Worm (Caenorhabditis elegans) whole organism, mixed stage, embryonic: ENCODE results near the gene clp-1.

Experiments used
- M03D4.4 ChIP-seq: sonication (generic microtip); optimal IDR thresholded peaks from 2 replicates; lab custom pipeline; 2017; ENCODE audit warnings: mild to moderate bottlenecking, missing genetic modification characterization, missing compliant biosample characterization
- bed-3 ChIP-seq: fragments of 200-800 bp; sonication (Bioruptor generic); optimal IDR thresholded peaks from 3 replicates; lab custom pipeline; 2018; ENCODE audit warnings: mild to moderate bottlenecking, missing genetic modification characterization, moderate library complexity, missing compliant biosample characterization
- blmp-1 ChIP-seq: fragments of 150-350 bp; optimal IDR thresholded peaks from 2 replicates; lab custom pipeline; 2014; ENCODE audit warnings: missing biosample characterization, missing genetic modification characterization
- ceh-39 ChIP-seq: fragments of 150-350 bp; optimal IDR thresholded peaks from 2 replicates; lab custom pipeline; 2014; ENCODE audit warnings: missing biosample characterization, missing genetic modification characterization
- ceh-43 ChIP-seq: fragments of 200-800 bp; sonication (Bioruptor generic); optimal IDR thresholded peaks from 2 replicates; lab custom pipeline; 2018; ENCODE audit warnings: mild to moderate bottlenecking, missing genetic modification characterization, moderate library complexity, missing compliant biosample characterization
- ceh-83 ChIP-seq: fragments of 200-800 bp; sonication (Bioruptor generic); optimal IDR thresholded peaks from 2 replicates; lab custom pipeline; 2018; ENCODE audit warnings: mild to moderate bottlenecking, missing genetic modification characterization, missing compliant biosample characterization
- ces-1 ChIP-seq: fragments of 150-350 bp; optimal IDR thresholded peaks from 2 replicates; lab custom pipeline; 2014; ENCODE audit warnings: missing biosample characterization, missing genetic modification reagents, missing genetic modification characterization
- cnd-1 ChIP-seq: fragments of 200-800 bp; sonication (Bioruptor generic); optimal IDR thresholded peaks from 2 replicates; lab custom pipeline; 2018; ENCODE audit warnings: mild to moderate bottlenecking, missing genetic modification characterization, missing compliant biosample characterization
- drap-1 ChIP-seq: fragments of 200-800 bp; sonication (Bioruptor generic); optimal IDR thresholded peaks from 3 replicates; lab custom pipeline; 2018; ENCODE audit warnings: mild to moderate bottlenecking, missing genetic modification characterization, missing compliant biosample characterization
- elt-1 ChIP-seq: sonication (generic microtip); optimal IDR thresholded peaks from 2 replicates; lab custom pipeline; 2017; ENCODE audit warnings: missing genetic modification characterization, mild to moderate bottlenecking, missing compliant biosample characterization, antibody characterized with exemption, moderate library complexity, borderline replicate concordance; ENCODE audit not compliant: insufficient read depth
- elt-3 ChIP-seq: fragments of 150-350 bp; optimal IDR thresholded peaks from 2 replicates; lab custom pipeline; 2014; ENCODE audit warnings: missing biosample characterization, missing genetic modification characterization
- flh-1 ChIP-seq: fragments of 200-800 bp; sonication (Bioruptor generic); optimal IDR thresholded peaks from 2 replicates; lab custom pipeline; 2018; ENCODE audit warnings: mild to moderate bottlenecking, missing genetic modification characterization, moderate library complexity, missing compliant biosample characterization
- ham-2 ChIP-seq: fragments of 200-800 bp; sonication (Bioruptor generic); optimal IDR thresholded peaks from 2 replicates; lab custom pipeline; 2018; ENCODE audit warnings: mild to moderate bottlenecking, missing genetic modification characterization, missing compliant biosample characterization
- hlh-1 ChIP-seq: fragments of 150-350 bp; optimal IDR thresholded peaks from 2 replicates; lab custom pipeline; 2014; ENCODE audit warnings: missing biosample characterization, missing genetic modification reagents, missing genetic modification characterization
- lin-13 ChIP-seq: fragments of 150-350 bp; optimal IDR thresholded peaks from 2 replicates; lab custom pipeline; 2014; ENCODE audit warnings: missing biosample characterization, missing genetic modification characterization
- lin-32 ChIP-seq: fragments of 200-800 bp; sonication (Bioruptor generic); optimal IDR thresholded peaks from 2 replicates; lab custom pipeline; 2018; ENCODE audit warnings: mild to moderate bottlenecking, missing genetic modification characterization, missing compliant biosample characterization
- lsy-2 ChIP-seq: fragments of 150-350 bp; optimal IDR thresholded peaks from 2 replicates; lab custom pipeline; 2014; ENCODE audit warnings: missing biosample characterization, missing genetic modification characterization
- mab-5 ChIP-seq: fragments of 150-350 bp; optimal IDR thresholded peaks from 2 replicates; lab custom pipeline; 2014; ENCODE audit warnings: missing biosample characterization, missing genetic modification characterization
- mep-1 ChIP-seq: fragments of 150-350 bp; optimal IDR thresholded peaks from 2 replicates; lab custom pipeline; 2017; ENCODE audit warnings: missing biosample characterization, missing genetic modification reagents, missing genetic modification characterization, inconsistent platforms
- mls-2 ChIP-seq: sonication (generic microtip); optimal IDR thresholded peaks from 2 replicates; lab custom pipeline; 2016; ENCODE audit warnings: mild to moderate bottlenecking, missing genetic modification characterization, moderate library complexity, missing compliant biosample characterization
- nhr-12 ChIP-seq: fragments of 150-350 bp; optimal IDR thresholded peaks from 2 replicates; lab custom pipeline; 2014; ENCODE audit warnings: missing biosample characterization, missing genetic modification characterization
- nhr-2 ChIP-seq: fragments of 150-350 bp; optimal IDR thresholded peaks from 2 replicates; lab custom pipeline; 2014; ENCODE audit warnings: missing biosample characterization, missing genetic modification characterization
- nhr-237 ChIP-seq: fragments of 150-350 bp; optimal IDR thresholded peaks from 2 replicates; lab custom pipeline; 2014; ENCODE audit warnings: missing biosample characterization, missing genetic modification characterization
- nhr-28 ChIP-seq: fragments of 150-350 bp; optimal IDR thresholded peaks from 2 replicates; lab custom pipeline; 2014; ENCODE audit warnings: missing biosample characterization, missing genetic modification characterization
- nhr-76 ChIP-seq: sonication (generic microtip); optimal IDR thresholded peaks from 2 replicates; lab custom pipeline; 2017; ENCODE audit warnings: missing biosample characterization, missing genetic modification characterization
- pha-4 ChIP-seq: fragments of 150-350 bp; optimal IDR thresholded peaks from 2 replicates; lab custom pipeline; 2018; ENCODE audit warnings: missing biosample characterization, missing genetic modification reagents, missing genetic modification characterization
- sem-2 ChIP-seq: fragments of 200-800 bp; sonication (Bioruptor generic); optimal IDR thresholded peaks from 2 replicates; lab custom pipeline; 2018; ENCODE audit warnings: mild to moderate bottlenecking, missing genetic modification characterization, missing compliant biosample characterization
- snpc-4 ChIP-seq: fragments of 150-350 bp; optimal IDR thresholded peaks from 2 replicates; lab custom pipeline; 2014; ENCODE audit warnings: missing biosample characterization, missing genetic modification characterization
- sptf-1 ChIP-seq: sonication (generic microtip); optimal IDR thresholded peaks from 2 replicates; lab custom pipeline; 2017; ENCODE audit warnings: mild to moderate bottlenecking, missing genetic modification characterization, moderate library complexity, missing compliant biosample characterization
- tbx-8 ChIP-seq: fragments of 200-800 bp; sonication (Bioruptor generic); optimal IDR thresholded peaks from 2 replicates; lab custom pipeline; 2018; ENCODE audit warnings: mild to moderate bottlenecking, missing genetic modification characterization, moderate library complexity, missing compliant biosample characterization
- unc-120 ChIP-seq: sonication (generic microtip); optimal IDR thresholded peaks from 2 replicates; lab custom pipeline; 2017; ENCODE audit warnings: missing genetic modification characterization, missing compliant biosample characterization; ENCODE audit not compliant: poor library complexity, severe bottlenecking
- unc-39 ChIP-seq: fragments of 150-350 bp; optimal IDR thresholded peaks from 2 replicates; lab custom pipeline; 2014; ENCODE audit warnings: missing biosample characterization, missing genetic modification characterization
- unc-62 ChIP-seq: fragments of 150-350 bp; optimal IDR thresholded peaks from 2 replicates; lab custom pipeline; 2014; ENCODE audit warnings: missing biosample characterization, missing genetic modification reagents, missing genetic modification characterization
- zip-8 ChIP-seq: fragments of 150-350 bp; optimal IDR thresholded peaks from 2 replicates; lab custom pipeline; 2014; ENCODE audit warnings: missing biosample characterization, missing genetic modification characterization
- ztf-11 ChIP-seq: fragments of 150-350 bp; optimal IDR thresholded peaks from 2 replicates; lab custom pipeline; 2014; ENCODE audit warnings: missing biosample characterization, missing genetic modification characterization

Gene clp-1

DNA sequence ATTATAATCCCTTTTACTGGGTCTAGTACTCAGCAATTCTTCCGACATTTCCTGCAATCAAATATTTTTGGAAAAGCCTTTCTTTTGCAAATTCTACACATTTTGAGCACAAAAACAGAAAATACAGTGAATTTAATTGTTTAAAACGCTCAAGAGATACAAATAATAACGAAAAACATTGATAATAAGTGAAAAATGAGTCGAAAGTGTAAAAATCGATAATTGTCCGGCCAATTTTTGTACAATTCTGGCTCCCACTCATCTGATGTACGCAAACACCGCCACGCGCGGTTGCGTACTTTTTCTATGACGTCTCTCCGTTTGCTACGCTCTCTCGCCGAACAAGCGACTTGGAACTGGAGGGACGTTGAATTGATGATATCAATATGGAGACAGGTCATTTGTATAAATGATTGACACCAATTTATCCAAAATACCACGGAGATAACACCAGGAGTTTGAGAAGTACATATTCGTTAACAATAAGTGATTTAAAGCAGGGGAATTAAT is 41.1 kb downstream of the clp-1 start, which contains the start of gene lin-36:
TSS of gene lin-36 (minus strand) at position 51 of the 510 bp plus-strand sequence.
- peak; percentile 47 for TF ChIP-seq elt-1 (tag; lab: Kevin White, UChicago)
- TF ChIP-seq ceh-83 (GFP tag; lab: Kevin White, UChicago) = no peak
- no peak for TF ChIP-seq flh-1 (GFP tag; lab: Kevin White, UChicago)
- no peak for TF ChIP-seq unc-39 (tag; lab: Kevin White, UChicago)
- no peak for TF ChIP-seq sem-2 (GFP tag; lab: Kevin White, UChicago)
- no peak for TF ChIP-seq zip-8 (tag; lab: Kevin White, UChicago)
- no peak for TF ChIP-seq cnd-1 (tag; lab: Kevin White, UChicago)
- TF ChIP-seq nhr-12 (tag; lab: Kevin White, UChicago) = no peak
- TF ChIP-seq lsy-2 = peak; percentile 79
- peak; percentile 24 for TF ChIP-seq ceh-43
- TF ChIP-seq snpc-4 (tag; lab: Kevin White, UChicago) = no peak
- peak; percentile 53 for TF ChIP-seq ham-2 (GFP tag; lab: Kevin White, UChicago)
- TF ChIP-seq mep-1 = peak; percentile 87
- peak; percentile 86 for TF ChIP-seq lin-13 (tag; lab: Kevin White, UChicago)
- peak; percentile 43 for TF ChIP-seq drap-1
- no peak for TF ChIP-seq nhr-28 (tag; lab: Kevin White, UChicago)
- TF ChIP-seq sptf-1 (tag; lab: Kevin White, UChicago) = peak; percentile 44
- no peak for TF ChIP-seq mab-5
- peak; percentile 59 for TF ChIP-seq mls-2
- TF ChIP-seq pha-4 = peak; percentile 54
- TF ChIP-seq lin-32 (GFP tag; lab: Kevin White, UChicago) = no peak
- TF ChIP-seq tbx-8 (GFP tag; lab: Kevin White, UChicago) = no peak
- TF ChIP-seq M03D4.4 (tag; lab: Kevin White, UChicago) = peak; percentile 56
- TF ChIP-seq nhr-2 = peak; percentile 36
- TF ChIP-seq nhr-76 (tag; lab: Kevin White, UChicago) = no peak
- no peak for TF ChIP-seq blmp-1 (tag; lab: Kevin White, UChicago)
- TF ChIP-seq ztf-11 (tag; lab: Kevin White, UChicago) = no peak
- TF ChIP-seq ceh-39 (tag; lab: Kevin White, UChicago) = peak; percentile 97
- no peak for TF ChIP-seq bed-3 (GFP tag; lab: Kevin White, UChicago)
- peak; percentile 14 for TF ChIP-seq hlh-1 (tag; lab: Kevin White, UChicago)
- TF ChIP-seq nhr-237 (tag; lab: Kevin White, UChicago) = peak; percentile 70
- peak; percentile 32 for TF ChIP-seq elt-3 (tag; lab: Kevin White, UChicago)
- TF ChIP-seq unc-62 (GFP tag; lab: Kevin White, UChicago) = peak; percentile 97
- TF ChIP-seq ces-1 (GFP tag; lab: Kevin White, UChicago) = no peak
- peak; percentile 90 for TF ChIP-seq unc-120 (tag; lab: Kevin White, UChicago)
- TF ChIP-seq, all 35 proteins: peak for 18

- peak; percentile 17 for TF ChIP-seq hlh-1 (tag; lab: Kevin White, UChicago)
- TF ChIP-seq cnd-1 (tag; lab: Kevin White, UChicago) = no peak
- TF ChIP-seq mls-2 = no peak
- peak; percentile 75 for TF ChIP-seq unc-120 (tag; lab: Kevin White, UChicago)
- TF ChIP-seq blmp-1 (tag; lab: Kevin White, UChicago) = no peak
These were observed 42.3 kb downstream of the clp-1 start, which contains the start of gene F44B9.2 for ce11 chrIII:8022077-8022476. Gene F44B9.2 (plus strand): TSS chrIII:8022463.

ce11 chrIII:8027942-8028341 is 48.2 kb downstream of the clp-1 start, which contains the start of gene mdt-30:
Gene mdt-30 (minus strand): TSS chrIII:8028042.
- no peak for TF ChIP-seq nhr-28 (tag; lab: Kevin White, UChicago)
- TF ChIP-seq snpc-4 (tag; lab: Kevin White, UChicago) = no peak
- TF ChIP-seq cnd-1 (tag; lab: Kevin White, UChicago) = no peak
- no peak for TF ChIP-seq elt-1 (tag; lab: Kevin White, UChicago)
- no peak for TF ChIP-seq ztf-11 (tag; lab: Kevin White, UChicago)
- TF ChIP-seq unc-120 (tag; lab: Kevin White, UChicago) = no peak
